Worm (Caenorhabditis elegans) whole organism, midembryonic: ENCODE measurements around the gene tbc-7.

ENCODE experiments used
- T22C8.4 ChIP-seq: fragments of 200-800 bp; sonication (Bioruptor generic); IDR thresholded peaks from 2 replicates; pipeline ENCODE4 v1.3.6; 2022; ENCODE audit warnings: missing genetic modification characterization, missing compliant biosample characterization
- cog-1 ChIP-seq: sonication (generic microtip); optimal IDR thresholded peaks from 2 replicates; lab custom pipeline; 2016; ENCODE audit warnings: missing genetic modification characterization, missing compliant biosample characterization
- flt-1 ChIP-seq: fragments of 200-800 bp; sonication (Bioruptor generic); IDR thresholded peaks from 2 replicates; pipeline ENCODE4 v1.3.6; 2022; ENCODE audit warnings: missing genetic modification characterization, missing compliant biosample characterization
- klf-2 ChIP-seq: fragments of 200-800 bp; sonication (Bioruptor generic); conservative IDR thresholded peaks from 2 replicates; pipeline ENCODE4 v1.3.6; 2022; ENCODE audit warnings: missing genetic modification reagents, missing genetic modification characterization, missing compliant biosample characterization
- med-1 ChIP-seq: sonication (generic microtip); optimal IDR thresholded peaks from 2 replicates; lab custom pipeline; 2017; ENCODE audit warnings: missing genetic modification characterization, mild to moderate bottlenecking, missing compliant biosample characterization, antibody characterized with exemption, missing genetic modification reagents; ENCODE audit not compliant: insufficient read depth
- ref-1 ChIP-seq: fragments of 200-800 bp; sonication (Bioruptor generic); conservative IDR thresholded peaks from 2 replicates; pipeline ENCODE4 v1.3.6; 2022; ENCODE audit warnings: missing genetic modification reagents, missing genetic modification characterization, missing compliant biosample characterization
- tab-1 ChIP-seq: fragments of 200-800 bp; sonication (Bioruptor generic); IDR thresholded peaks from 2 replicates; pipeline ENCODE4 v1.3.6; 2022; ENCODE audit warnings: missing genetic modification characterization, missing compliant biosample characterization
- ztf-23 ChIP-seq: fragments of 200-800 bp; sonication (Bioruptor generic); IDR thresholded peaks from 2 replicates; pipeline ENCODE4 v1.3.6; 2022; ENCODE audit warnings: missing genetic modification reagents, missing genetic modification characterization, missing compliant biosample characterization
- ztf-29 ChIP-seq: fragments of 200-800 bp; sonication (Bioruptor generic); IDR thresholded peaks from 2 replicates; pipeline ENCODE4 v1.3.6; 2022; ENCODE audit warnings: missing genetic modification reagents, missing genetic modification characterization, missing compliant biosample characterization

The tbc-7 gene

ce11 chrX:5103422-5103821 is 30.7 kb upstream of the tbc-7 start:
- no peak for TF ChIP-seq med-1 (GFP tag; lab: Kevin White, UChicago)
- no peak for TF ChIP-seq tab-1
- TF ChIP-seq ztf-29 = no peak
- no peak for TF ChIP-seq T22C8.4
- no peak for TF ChIP-seq flt-1 (GFP tag; lab: Robert Waterston, UW)
- no peak for TF ChIP-seq klf-2
- TF ChIP-seq ref-1 = no peak
- TF ChIP-seq cog-1 (tag; lab: Kevin White, UChicago) = no peak
- no peak for TF ChIP-seq ztf-23 (GFP tag; lab: Robert Waterston, UW)

ce11 chrX:5105703-5106102 is 28.4 kb upstream of the tbc-7 start:
- TF ChIP-seq ztf-29 (no peak), flt-1 (GFP tag; lab: Robert Waterston, UW) (no peak), med-1 (GFP tag; lab: Kevin White, UChicago) (no peak), klf-2 (no peak), T22C8.4 (no peak), tab-1 (no peak), ztf-23 (GFP tag; lab: Robert Waterston, UW) (no peak), cog-1 (tag; lab: Kevin White, UChicago) (no peak), ref-1 (no peak)

DNA sequence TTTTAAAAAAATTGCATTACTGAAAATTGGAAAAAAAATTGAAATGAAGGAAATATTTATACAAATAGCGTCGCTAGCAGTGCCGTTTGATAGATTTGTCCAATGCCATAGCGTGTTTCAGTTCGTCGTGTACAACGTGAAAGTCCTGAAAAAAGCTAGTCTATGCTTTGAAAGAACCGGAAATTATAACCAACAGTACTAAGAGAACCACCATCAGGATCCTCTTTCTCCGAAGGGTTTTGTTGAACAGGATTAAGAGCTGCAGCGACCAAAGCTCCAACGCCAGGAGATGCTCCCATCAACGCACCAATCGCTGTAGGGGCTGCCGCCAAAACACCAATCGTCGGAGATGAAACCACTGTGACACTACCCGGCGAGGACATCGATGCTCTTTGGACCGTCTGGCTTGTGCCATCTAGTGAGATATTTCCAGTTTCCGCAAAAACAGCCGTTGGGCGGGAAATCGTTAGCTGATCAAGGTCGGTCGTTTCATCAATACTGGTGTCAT is 27.8 kb upstream of the tbc-7 start:
- TF ChIP-seq ztf-23 (GFP tag; lab: Robert Waterston, UW) (no peak), T22C8.4 (no peak), cog-1 (tag; lab: Kevin White, UChicago) (no peak), med-1 (GFP tag; lab: Kevin White, UChicago) (no peak), ztf-29 (no peak), klf-2 (no peak), ref-1 (no peak), tab-1 (no peak), flt-1 (GFP tag; lab: Robert Waterston, UW) (no peak)

ce11 chrX:5106942-5107341 is 27.1 kb upstream of the tbc-7 start, which contains the start of gene C42D8.9:
C42D8.9 (minus strand) TSS chrX:5107042.
- TF ChIP-seq ztf-23 (GFP tag; lab: Robert Waterston, UW) (no peak), flt-1 (GFP tag; lab: Robert Waterston, UW) (no peak), ztf-29 (no peak), ref-1 (no peak), klf-2 (no peak), tab-1 (no peak), med-1 (GFP tag; lab: Kevin White, UChicago) (no peak)

DNA sequence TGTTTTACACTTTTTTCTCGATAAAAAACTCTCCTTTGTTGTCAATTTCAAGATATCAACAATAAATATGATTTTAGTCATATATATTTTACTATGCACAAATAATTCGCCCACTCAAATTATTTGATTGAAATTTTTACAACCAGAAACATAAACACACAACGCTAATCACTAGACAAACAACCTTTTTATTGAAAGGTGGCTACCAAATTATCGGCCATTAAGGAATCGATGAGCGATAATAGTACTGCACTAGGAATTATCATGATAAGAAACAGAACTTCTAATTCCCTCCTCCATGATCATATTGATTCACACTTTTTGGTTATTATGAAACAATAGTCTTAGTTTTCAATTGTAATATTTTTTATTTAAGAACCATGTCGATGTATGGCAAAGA is 24.9 kb upstream of the tbc-7 start, which contains the start of gene C42D8.1:
Gene C42D8.1, plus strand, starts transcription at position 377 of the 400 bp plus-strand sequence.
- TF ChIP-seq T22C8.4 (no peak), med-1 (GFP tag; lab: Kevin White, UChicago) (no peak), ztf-29 (no peak), cog-1 (tag; lab: Kevin White, UChicago) (no peak), tab-1 (no peak), ztf-23 (GFP tag; lab: Robert Waterston, UW) (no peak), ref-1 (no peak), flt-1 (GFP tag; lab: Robert Waterston, UW) (no peak), klf-2 (no peak)

- TF ChIP-seq flt-1 (GFP tag; lab: Robert Waterston, UW) (no peak), ztf-29 (no peak), klf-2 (no peak), T22C8.4 (no peak), cog-1 (tag; lab: Kevin White, UChicago) (no peak)
Observed at ce11 chrX:5111894-5112293, 22.2 kb upstream of the tbc-7 start.

ce11 chrX:5115511-5115910 is 18.6 kb upstream of the tbc-7 start:
- TF ChIP-seq T22C8.4 (no peak), cog-1 (tag; lab: Kevin White, UChicago) (no peak), ref-1 (no peak), med-1 (GFP tag; lab: Kevin White, UChicago) (no peak), ztf-23 (GFP tag; lab: Robert Waterston, UW) (no peak), klf-2 (no peak), ztf-29 (no peak), tab-1 (no peak), flt-1 (GFP tag; lab: Robert Waterston, UW) (no peak)

ce11 chrX:5116180-5116579 is 17.9 kb upstream of the tbc-7 start:
- no peak for TF ChIP-seq ref-1
- no peak for TF ChIP-seq T22C8.4
- TF ChIP-seq ztf-23 (GFP tag; lab: Robert Waterston, UW) = no peak
- TF ChIP-seq klf-2 = no peak
- no peak for TF ChIP-seq flt-1 (GFP tag; lab: Robert Waterston, UW)
- TF ChIP-seq ztf-29 = no peak
- no peak for TF ChIP-seq med-1 (GFP tag; lab: Kevin White, UChicago)
- TF ChIP-seq tab-1 = no peak
- TF ChIP-seq cog-1 (tag; lab: Kevin White, UChicago) = no peak

ce11 chrX:5116816-5117459 is 17.1 kb upstream of the tbc-7 start, which contains the start of gene apl-1:
apl-1 (minus strand) TSS chrX:5116866.
- no peak for TF ChIP-seq flt-1 (GFP tag; lab: Robert Waterston, UW)
- no peak for TF ChIP-seq ztf-29
- no peak for TF ChIP-seq T22C8.4
- no peak for TF ChIP-seq klf-2
- TF ChIP-seq cog-1 (tag; lab: Kevin White, UChicago) = no peak
- no peak for TF ChIP-seq ref-1
- no peak for TF ChIP-seq med-1 (GFP tag; lab: Kevin White, UChicago)
- no peak for TF ChIP-seq ztf-23 (GFP tag; lab: Robert Waterston, UW)

ce11 chrX:5117571-5117970 is 16.5 kb upstream of the tbc-7 start:
- TF ChIP-seq flt-1 (GFP tag; lab: Robert Waterston, UW) (no peak), med-1 (GFP tag; lab: Kevin White, UChicago) (no peak), cog-1 (tag; lab: Kevin White, UChicago) (no peak), ztf-29 (no peak), tab-1 (no peak), klf-2 (no peak), ref-1 (no peak), T22C8.4 (no peak), ztf-23 (GFP tag; lab: Robert Waterston, UW) (no peak)
